Fruit fly (Drosophila melanogaster): ENCODE results near the gene C3G.

DNA sequence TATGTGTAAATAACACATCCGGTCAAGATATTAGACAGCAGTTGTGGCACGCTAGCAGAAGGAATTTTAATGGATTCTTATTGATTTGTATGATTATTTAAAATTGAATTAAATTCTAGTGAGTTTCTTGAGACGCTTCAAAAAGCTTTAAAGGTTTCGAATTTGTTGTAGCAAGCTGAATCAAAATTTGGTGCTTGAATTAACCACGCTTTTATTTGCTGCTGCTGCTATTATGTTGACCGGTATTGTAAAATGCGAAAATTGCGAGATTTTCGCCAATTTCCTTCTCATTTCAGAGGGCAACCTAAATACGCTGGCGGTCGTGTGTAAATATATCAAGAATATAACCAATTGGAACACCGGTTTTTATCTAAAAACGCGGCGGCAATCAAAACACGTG lies 60.2 kb downstream of the C3G start:
- peak; percentile 37 for TF ChIP-seq Eip78C (GFP tag)
- no peak for TF ChIP-seq fkh (GFP tag; optimal IDR thresholded peaks at IDR 0.05)
- no peak for TF ChIP-seq Ets96B (tag; optimal IDR thresholded peaks at IDR 0.05)
- no peak for TF ChIP-seq net (GFP tag; optimal IDR thresholded peaks at IDR 0.05)
- no peak for TF ChIP-seq esn (GFP tag; optimal IDR thresholded peaks at IDR 0.05)
- no peak for TF ChIP-seq Hr38 (GFP tag; optimal IDR thresholded peaks at IDR 0.05)
- no peak for TF ChIP-seq CG6163 (GFP tag; IDR thresholded peaks at IDR 0.05)
- TF ChIP-seq cyc (GFP tag; optimal IDR thresholded peaks at IDR 0.05) = no peak
- TF ChIP-seq dsx (GFP tag; optimal IDR thresholded peaks at IDR 0.05; ENCODE audit: poor library complexity, severe bottlenecking) = no peak
- no peak for TF ChIP-seq CG8632 (GFP tag; optimal IDR thresholded peaks at IDR 0.05)
- TF ChIP-seq CG16779 (tag; optimal IDR thresholded peaks at IDR 0.05) = no peak
- TF ChIP-seq Sox14 (GFP tag; optimal IDR thresholded peaks at IDR 0.05) = peak; percentile 5
- peak; percentile 31 for TF ChIP-seq pdm3 (GFP tag; optimal IDR thresholded peaks at IDR 0.05)
- no peak for TF ChIP-seq achi (GFP tag; optimal IDR thresholded peaks at IDR 0.05)

Measured in whole organism, prepupa.